Worm (Caenorhabditis elegans) whole organism, late embryonic: ENCODE measurements around the gene C14F11.7.

Experiments
- C08G9.2 ChIP-seq: sonication (generic microtip); optimal IDR thresholded peaks from 2 replicates; lab custom pipeline; 2016; ENCODE audit warnings: mild to moderate bottlenecking, missing genetic modification characterization, moderate library complexity, missing compliant biosample characterization
- C38D4.7 ChIP-seq: fragments of 200-800 bp; sonication (Bioruptor generic); optimal IDR thresholded peaks from 2 replicates; lab custom pipeline; 2018; ENCODE audit warnings: mild to moderate bottlenecking, missing genetic modification characterization, moderate library complexity, missing compliant biosample characterization
- F13H6.1 ChIP-seq: sonication (generic microtip); optimal IDR thresholded peaks from 2 replicates; lab custom pipeline; 2016; ENCODE audit warnings: missing genetic modification characterization, missing compliant biosample characterization
- K02D7.2 ChIP-seq: sonication (generic microtip); optimal IDR thresholded peaks from 2 replicates; lab custom pipeline; 2017; ENCODE audit warnings: mild to moderate bottlenecking, missing genetic modification characterization, missing compliant biosample characterization
- K09A11.1 ChIP-seq: sonication (generic microtip); optimal IDR thresholded peaks from 2 replicates; lab custom pipeline; 2017; ENCODE audit warnings: antibody characterized with exemption, mild to moderate bottlenecking, missing genetic modification characterization, missing compliant biosample characterization; ENCODE audit not compliant: insufficient read depth
- T23F11.4 ChIP-seq: fragments of 200-800 bp; sonication (Bioruptor generic); optimal IDR thresholded peaks from 2 replicates; lab custom pipeline; 2018; ENCODE audit warnings: mild to moderate bottlenecking, missing genetic modification characterization, missing compliant biosample characterization
- Y22D7AL.16 ChIP-seq: sonication (generic microtip); optimal IDR thresholded peaks from 2 replicates; lab custom pipeline; 2016; ENCODE audit warnings: missing genetic modification characterization, missing compliant biosample characterization
- ceh-22 ChIP-seq: sonication (generic microtip); optimal IDR thresholded peaks from 2 replicates; lab custom pipeline; 2017; ENCODE audit warnings: missing biosample characterization, missing genetic modification characterization
- ceh-30 ChIP-seq: fragments of 150-350 bp; optimal IDR thresholded peaks from 2 replicates; lab custom pipeline; 2014; ENCODE audit warnings: missing biosample characterization, missing genetic modification characterization
- ceh-34 ChIP-seq: sonication (generic microtip); optimal IDR thresholded peaks from 2 replicates; lab custom pipeline; 2016; ENCODE audit warnings: mild to moderate bottlenecking, missing genetic modification characterization, missing compliant biosample characterization
- ceh-48 ChIP-seq: sonication (generic microtip); optimal IDR thresholded peaks from 2 replicates; lab custom pipeline; 2016; ENCODE audit warnings: missing genetic modification characterization, inconsistent platforms, missing compliant biosample characterization
- ceh-9 ChIP-seq: sonication (generic microtip); optimal IDR thresholded peaks from 2 replicates; lab custom pipeline; 2016; ENCODE audit warnings: mild to moderate bottlenecking, missing genetic modification characterization, inconsistent platforms, missing compliant biosample characterization
- che-1 ChIP-seq: sonication (generic microtip); optimal IDR thresholded peaks from 2 replicates; lab custom pipeline; 2016; ENCODE audit warnings: mild to moderate bottlenecking, missing genetic modification characterization, missing compliant biosample characterization
- dmd-4 ChIP-seq: sonication (generic microtip); optimal IDR thresholded peaks from 2 replicates; lab custom pipeline; 2016; ENCODE audit warnings: borderline replicate concordance, missing genetic modification characterization, missing compliant biosample characterization
- elt-2 ChIP-seq: sonication (generic microtip); optimal IDR thresholded peaks from 2 replicates; lab custom pipeline; 2016; ENCODE audit warnings: missing genetic modification reagents, missing genetic modification characterization, missing compliant biosample characterization
- elt-4 ChIP-seq: sonication (generic microtip); optimal IDR thresholded peaks from 2 replicates; lab custom pipeline; 2016; ENCODE audit warnings: missing genetic modification characterization, missing compliant biosample characterization
- eyg-1 ChIP-seq: sonication (generic microtip); optimal IDR thresholded peaks from 2 replicates; lab custom pipeline; 2016; ENCODE audit warnings: missing genotype, missing genetic modification characterization, missing compliant biosample characterization
- fkh-6 ChIP-seq: sonication (generic microtip); optimal IDR thresholded peaks from 2 replicates; lab custom pipeline; 2016; ENCODE audit warnings: missing genetic modification characterization, missing compliant biosample characterization
- gmeb-2 ChIP-seq: sonication (generic microtip); optimal IDR thresholded peaks from 2 replicates; lab custom pipeline; 2016; ENCODE audit warnings: missing genetic modification characterization, inconsistent platforms, missing compliant biosample characterization
- hlh-13 ChIP-seq: fragments of 200-800 bp; sonication (Bioruptor generic); optimal IDR thresholded peaks from 2 replicates; lab custom pipeline; 2018; ENCODE audit warnings: mild to moderate bottlenecking, missing genetic modification characterization, missing compliant biosample characterization
- hlh-30 ChIP-seq: sonication (generic microtip); optimal IDR thresholded peaks from 2 replicates; lab custom pipeline; 2017; ENCODE audit warnings: antibody characterized with exemption, missing genetic modification characterization, missing compliant biosample characterization; ENCODE audit not compliant: insufficient read depth
- hlh-6 ChIP-seq: sonication (generic microtip); optimal IDR thresholded peaks from 2 replicates; lab custom pipeline; 2016; ENCODE audit warnings: missing genotype, missing genetic modification characterization, missing compliant biosample characterization
- lim-6 ChIP-seq: sonication (generic microtip); optimal IDR thresholded peaks from 2 replicates; lab custom pipeline; 2016; ENCODE audit warnings: missing genetic modification characterization, missing compliant biosample characterization
- madf-2 ChIP-seq: sonication (generic microtip); optimal IDR thresholded peaks from 2 replicates; lab custom pipeline; 2017; ENCODE audit warnings: missing genetic modification characterization, missing compliant biosample characterization
- nfya-1 ChIP-seq: sonication (generic microtip); optimal IDR thresholded peaks from 2 replicates; lab custom pipeline; 2017; ENCODE audit warnings: missing genetic modification characterization, mild to moderate bottlenecking, missing compliant biosample characterization, antibody characterized with exemption, moderate library complexity
- nhr-232 ChIP-seq: sonication (generic microtip); optimal IDR thresholded peaks from 2 replicates; lab custom pipeline; 2016; ENCODE audit warnings: missing genetic modification characterization, missing compliant biosample characterization
- pag-3 ChIP-seq: sonication (generic microtip); optimal IDR thresholded peaks from 2 replicates; lab custom pipeline; 2016; ENCODE audit warnings: missing compliant biosample characterization, missing genetic modification characterization, borderline replicate concordance
- pat-9 ChIP-seq: fragments of 200-800 bp; sonication (Bioruptor generic); optimal IDR thresholded peaks from 2 replicates; lab custom pipeline; 2018; ENCODE audit warnings: mild to moderate bottlenecking, missing genetic modification characterization, moderate library complexity, missing compliant biosample characterization
- pax-1 ChIP-seq: fragments of 150-350 bp; optimal IDR thresholded peaks from 2 replicates; lab custom pipeline; 2014; ENCODE audit warnings: missing biosample characterization, missing genetic modification characterization
- pha-2 ChIP-seq: sonication (generic microtip); optimal IDR thresholded peaks from 2 replicates; lab custom pipeline; 2017; ENCODE audit warnings: mild to moderate bottlenecking, missing genetic modification characterization, missing compliant biosample characterization
- pros-1 ChIP-seq: fragments of 150-350 bp; optimal IDR thresholded peaks from 2 replicates; lab custom pipeline; 2014; ENCODE audit warnings: missing biosample characterization, missing genetic modification reagents, missing genetic modification characterization
- ref-2 ChIP-seq: sonication (generic microtip); optimal IDR thresholded peaks from 2 replicates; lab custom pipeline; 2016; ENCODE audit warnings: missing genetic modification characterization, missing compliant biosample characterization
- sox-2 ChIP-seq: fragments of 200-800 bp; sonication (Bioruptor generic); IDR thresholded peaks from 2 replicates; pipeline ENCODE4 v1.3.6; 2022; ENCODE audit warnings: missing genetic modification reagents, missing genetic modification characterization, missing compliant biosample characterization
- syd-9 ChIP-seq: sonication (generic microtip); optimal IDR thresholded peaks from 2 replicates; lab custom pipeline; 2016; ENCODE audit warnings: mild to moderate bottlenecking, missing genetic modification characterization, moderate library complexity, missing compliant biosample characterization
- ttx-3 ChIP-seq: sonication (generic microtip); optimal IDR thresholded peaks from 2 replicates; lab custom pipeline; 2016; ENCODE audit warnings: missing genetic modification reagents, missing genetic modification characterization, missing compliant biosample characterization
- unc-3 ChIP-seq, 2 experiments: fragments of 200-800 bp in 1 of 2; sonication (Bioruptor generic) in 1 of 2; sonication (generic microtip) in 1 of 2; conservative IDR thresholded peaks in 1 of 2; optimal IDR thresholded peaks in 1 of 2; 2 replicates each; pipeline versions ENCODE4 v1.3.6 to Lab custom; 2016 to 2022; ENCODE audit warnings: missing compliant biosample characterization in 2 of 2, missing genetic modification characterization in 2 of 2, missing genetic modification reagents in 1 of 2
- unc-42 ChIP-seq: sonication (generic microtip); optimal IDR thresholded peaks from 2 replicates; lab custom pipeline; 2016; ENCODE audit warnings: missing genotype, missing genetic modification characterization, missing compliant biosample characterization
- unc-55 ChIP-seq: sonication (generic microtip); optimal IDR thresholded peaks from 2 replicates; lab custom pipeline; 2017; ENCODE audit warnings: missing biosample characterization, missing genetic modification reagents, missing genetic modification characterization
- zip-5 ChIP-seq: sonication (generic microtip); optimal IDR thresholded peaks from 2 replicates; lab custom pipeline; 2016; ENCODE audit warnings: missing genetic modification characterization, missing compliant biosample characterization

C14F11.7 gene

DNA sequence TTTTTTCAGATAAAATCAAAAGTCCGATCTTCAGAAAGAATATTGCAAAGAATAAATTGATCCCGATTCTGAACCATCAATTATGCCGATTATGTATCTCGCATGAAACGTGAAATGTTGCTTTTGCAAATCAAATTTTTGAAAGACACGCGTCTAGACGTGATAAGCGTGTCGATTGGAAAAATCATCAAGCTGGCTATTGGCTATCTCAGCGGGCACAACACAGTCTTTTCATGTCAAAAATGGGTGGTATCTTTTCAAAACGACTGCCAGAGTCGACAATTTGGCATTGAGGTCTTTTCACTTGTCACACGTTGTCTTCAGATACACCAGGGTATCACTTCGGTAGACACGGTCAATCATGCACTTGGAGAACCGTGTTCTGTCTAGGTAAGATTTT lies 11.7 kb downstream of the C14F11.7 start, which contains the start of gene daf-9:
Gene daf-9, plus strand, starts transcription at position 301 of the 400 bp plus-strand sequence.
- TF ChIP-seq ref-2 (tag; lab: Kevin White, UChicago) (no peak), che-1 (tag; lab: Kevin White, UChicago) (no peak), lim-6 (tag; lab: Kevin White, UChicago) (no peak), ttx-3 (tag; lab: Kevin White, UChicago) (no peak), K02D7.2 (tag; lab: Kevin White, UChicago) (no peak), unc-42 (tag; lab: Kevin White, UChicago) (no peak), pax-1 (no peak), zip-5 (tag; lab: Kevin White, UChicago) (no peak), C08G9.2 (tag; lab: Kevin White, UChicago) (no peak), T23F11.4 (no peak), hlh-6 (tag; lab: Kevin White, UChicago) (no peak), pha-2 (no peak), hlh-13 (GFP tag; lab: Kevin White, UChicago) (no peak), dmd-4 (no peak), hlh-30 (tag; lab: Kevin White, UChicago) (no peak), nfya-1 (tag; lab: Kevin White, UChicago) (no peak)

DNA sequence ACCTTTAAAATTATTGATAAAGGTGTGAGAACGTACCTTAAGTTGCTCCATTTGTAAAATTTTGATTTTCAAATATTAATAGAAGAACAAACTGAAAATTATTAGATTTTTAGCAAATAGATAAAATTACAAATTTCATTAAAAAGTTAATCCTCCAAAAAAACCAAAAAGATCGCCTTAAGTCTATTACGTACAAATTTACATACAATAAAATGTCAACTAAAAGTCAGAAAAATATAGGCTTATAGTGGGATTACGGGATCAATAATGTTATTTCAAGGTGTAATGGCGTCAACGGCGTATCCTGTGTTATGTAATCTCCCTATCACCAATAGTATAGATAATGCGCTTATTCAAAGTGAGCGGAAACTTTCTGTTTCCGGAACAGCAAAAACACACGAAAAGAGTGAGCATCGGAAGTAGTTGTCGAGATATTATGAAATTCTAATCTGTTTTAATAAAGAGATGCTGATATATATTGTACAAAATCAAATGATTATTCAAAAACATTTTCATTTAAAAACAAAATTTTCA lies 14.1 kb downstream of the C14F11.7 start, which contains the start of gene ceh-54:
Gene ceh-54, minus strand, starts transcription at position 51 of the 534 bp plus-strand sequence.
- TF ChIP-seq K09A11.1 (no peak), madf-2 (tag; lab: Kevin White, UChicago) (no peak), pros-1 (tag; lab: Kevin White, UChicago) (no peak), pha-2 (no peak), pag-3 (tag; lab: Kevin White, UChicago) (no peak), unc-42 (tag; lab: Kevin White, UChicago) (no peak), ref-2 (tag; lab: Kevin White, UChicago) (no peak), ceh-22 (no peak), ceh-30 (tag; lab: Kevin White, UChicago) (no peak), Y22D7AL.16 (tag; lab: Kevin White, UChicago) (no peak), fkh-6 (tag; lab: Kevin White, UChicago) (no peak), elt-4 (no peak), C38D4.7 (GFP tag; lab: Kevin White, UChicago) (no peak), K02D7.2 (tag; lab: Kevin White, UChicago) (no peak), elt-2 (tag; lab: Kevin White, UChicago) (no peak), sox-2 (GFP tag; lab: Robert Waterston, UW) (no peak), eyg-1 (no peak), syd-9 (tag; lab: Kevin White, UChicago) (no peak)
- TF ChIP-seq, all 69 proteins: peak for 0

DNA sequence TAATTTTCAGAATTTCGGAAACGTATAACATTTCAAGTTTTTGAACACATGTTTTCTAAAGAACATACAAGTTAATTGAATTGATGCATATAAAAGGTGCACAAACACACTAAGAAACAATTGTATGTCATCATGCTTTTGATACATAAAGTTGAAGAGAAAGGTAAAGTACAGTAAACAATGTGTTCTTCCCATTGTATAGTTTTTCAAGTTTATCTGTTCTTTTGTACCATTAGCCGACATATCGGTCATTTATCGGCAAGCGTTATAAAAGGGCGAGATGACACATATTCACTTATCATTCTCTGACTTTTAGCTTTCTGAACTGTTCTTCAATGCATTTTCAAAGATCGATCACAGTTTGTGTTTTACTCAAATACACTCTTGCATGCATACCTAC lies 18.4 kb downstream of the C14F11.7 start, which contains the start of gene T13C5.9:
Gene T13C5.9, plus strand, starts transcription at position 301 of the 400 bp plus-strand sequence.
- TF ChIP-seq F13H6.1 (tag; lab: Kevin White, UChicago), result no peak
- no peak for TF ChIP-seq ceh-48

DNA sequence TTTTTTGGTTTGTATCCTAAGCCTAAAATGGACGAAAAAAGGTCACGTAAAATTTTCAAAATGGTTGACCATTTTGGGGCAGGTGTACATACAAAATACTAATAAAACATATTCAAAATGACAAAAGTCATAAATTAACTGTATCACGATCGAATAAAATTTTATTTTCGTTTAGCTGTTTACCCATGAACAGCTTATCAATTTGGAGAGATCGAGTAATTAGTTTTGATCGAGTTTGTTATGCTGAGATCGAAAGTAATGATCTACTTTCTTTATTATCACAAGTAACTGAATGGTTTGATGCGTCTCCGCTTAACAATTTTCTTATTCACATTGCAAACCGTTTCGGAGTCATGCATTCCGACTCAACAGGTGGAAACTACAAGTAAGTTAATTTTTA lies 20.5 kb downstream of the C14F11.7 start, which contains the start of gene T13C5.10:
Gene T13C5.10, plus strand, starts transcription at position 301 of the 400 bp plus-strand sequence.
- no peak for TF ChIP-seq ceh-48
- no peak for TF ChIP-seq nhr-232 (tag; lab: Kevin White, UChicago)
- no peak for TF ChIP-seq madf-2 (tag; lab: Kevin White, UChicago)

- TF ChIP-seq F13H6.1 (tag; lab: Kevin White, UChicago) (no peak), unc-42 (tag; lab: Kevin White, UChicago) (no peak), pat-9 (tag; lab: Kevin White, UChicago) (no peak), gmeb-2 (tag; lab: Kevin White, UChicago) (no peak), sox-2 (GFP tag; lab: Robert Waterston, UW) (no peak), ceh-34 (tag; lab: Kevin White, UChicago) (no peak), unc-55 (GFP tag; lab: Kevin White, UChicago) (no peak), pha-2 (no peak), ceh-9 (tag; lab: Kevin White, UChicago) (no peak), unc-3 (GFP tag; conservative IDR thresholded peaks at IDR 0.05; lab: Robert Waterston, UW) (no peak), unc-3 (tag; optimal IDR thresholded peaks at IDR 0.05; lab: Kevin White, UChicago) (no peak), ref-2 (tag; lab: Kevin White, UChicago) (no peak)
Measured at ce11 chrX:6184709-6185108, 23.7 kb downstream of the C14F11.7 start, which contains the start of gene T13C5.2. TSS of gene T13C5.2 (plus strand) at chrX:6185009.
